Fruit fly (Drosophila melanogaster) whole organism, embryonic: ENCODE results near the gene barr.

Source experiments
- Awh ChIP-seq: fragments of 200-800 bp; sonication (Bioruptor generic); IDR thresholded peaks from 2 replicates; pipeline ENCODE4, ENCODE4 v1.3.6; 2022; ENCODE audit warnings: missing biosample characterization, missing genetic modification characterization
- Bteb2 ChIP-seq: fragments of 200-800 bp; sonication (Bioruptor generic); optimal IDR thresholded peaks from 2 replicates; lab custom pipeline; 2016; ENCODE audit warnings: missing biosample characterization, missing genetic modification characterization
- CG10543 ChIP-seq: fragments of 200-800 bp; sonication (Bioruptor generic); optimal IDR thresholded peaks from 3 replicates; lab custom pipeline; 2017; ENCODE audit warnings: missing biosample characterization, mild to moderate bottlenecking, missing genetic modification characterization, moderate library complexity
- CG10654 ChIP-seq: fragments of 200-800 bp; sonication (Bioruptor generic); optimal IDR thresholded peaks from 2 replicates; lab custom pipeline; 2016; ENCODE audit warnings: missing biosample characterization, missing genetic modification characterization
- CG11247 ChIP-seq: fragments of 200-800 bp; sonication (Bioruptor generic); IDR thresholded peaks from 2 replicates; pipeline ENCODE4 v1.3.6; 2022; ENCODE audit warnings: missing biosample characterization, missing genetic modification characterization
- CG12104 ChIP-seq: fragments of 200-800 bp; sonication (Bioruptor generic); optimal IDR thresholded peaks from 3 replicates; lab custom pipeline; 2016; ENCODE audit warnings: missing biosample characterization, missing genetic modification characterization
- CG1233 ChIP-seq: fragments of 200-800 bp; sonication (Bioruptor generic); optimal IDR thresholded peaks from 4 replicates; lab custom pipeline; 2018; ENCODE audit warnings: missing biosample characterization, mild to moderate bottlenecking, missing genetic modification characterization
- CG12769 ChIP-seq: fragments of 200-800 bp; sonication (Bioruptor generic); optimal IDR thresholded peaks from 2 replicates; lab custom pipeline; 2019; ENCODE audit warnings: missing biosample characterization, mild to moderate bottlenecking, missing genetic modification characterization, moderate library complexity
- CG14667 ChIP-seq: fragments of 200-800 bp; sonication (Bioruptor generic); IDR thresholded peaks from 2 replicates; pipeline ENCODE4 v1.3.6; 2022; ENCODE audit warnings: missing biosample characterization, missing genetic modification characterization
- CG14860 ChIP-seq: fragments of 200-800 bp; sonication (Bioruptor generic); IDR thresholded peaks from 3 replicates; pipeline ENCODE4 v1.3.6; 2022; ENCODE audit warnings: missing biosample characterization, missing genetic modification characterization; ENCODE audit not compliant: partially characterized antibody
- CG14965 ChIP-seq: fragments of 200-800 bp; sonication (Bioruptor generic); optimal IDR thresholded peaks from 2 replicates; lab custom pipeline; 2016; ENCODE audit warnings: missing biosample characterization, missing genetic modification characterization, borderline replicate concordance
- CG15011 ChIP-seq: fragments of 200-800 bp; sonication (Bioruptor generic); optimal IDR thresholded peaks from 3 replicates; lab custom pipeline; 2018; ENCODE audit warnings: missing biosample characterization, mild to moderate bottlenecking, missing genetic modification characterization
- CG15479 ChIP-seq: fragments of 200-800 bp; sonication (Bioruptor generic); optimal IDR thresholded peaks from 3 replicates; lab custom pipeline; 2019; ENCODE audit warnings: missing biosample characterization, mild to moderate bottlenecking, missing genetic modification characterization, moderate library complexity
- CG15514 ChIP-seq: fragments of 200-800 bp; sonication (Bioruptor generic); optimal IDR thresholded peaks from 3 replicates; lab custom pipeline; 2017; ENCODE audit warnings: missing biosample characterization, missing genetic modification characterization, mild to moderate bottlenecking, moderate library complexity, missing genetic modification reagents
- CG17361 ChIP-seq: fragments of 200-800 bp; sonication (Bioruptor generic); IDR thresholded peaks from 3 replicates; pipeline ENCODE4 v1.3.6; 2022; ENCODE audit warnings: missing biosample characterization, missing genetic modification characterization
- CG17385 ChIP-seq: fragments of 200-800 bp; sonication (Bioruptor generic); optimal IDR thresholded peaks from 3 replicates; lab custom pipeline; 2018; ENCODE audit warnings: missing biosample characterization, mild to moderate bottlenecking, missing genetic modification characterization
- CG17829 ChIP-seq: fragments of 200-800 bp; optimal IDR thresholded peaks from 2 replicates; lab custom pipeline; 2019; ENCODE audit warnings: missing biosample characterization, mild to moderate bottlenecking, missing genetic modification characterization, moderate library complexity
- CG2678 ChIP-seq: fragments of 200-800 bp; sonication (Bioruptor generic); optimal IDR thresholded peaks from 3 replicates; lab custom pipeline; 2019; ENCODE audit warnings: missing biosample characterization, mild to moderate bottlenecking, missing genetic modification characterization, moderate library complexity
- CG30403 ChIP-seq: fragments of 200-800 bp; sonication (Bioruptor generic); optimal IDR thresholded peaks from 3 replicates; lab custom pipeline; 2016; ENCODE audit warnings: missing biosample characterization, missing genetic modification characterization
- CG42726 ChIP-seq: fragments of 200-800 bp; sonication (Bioruptor generic); IDR thresholded peaks from 2 replicates; pipeline ENCODE4 v1.3.6; 2022; ENCODE audit warnings: missing biosample characterization, missing genetic modification characterization; ENCODE audit not compliant: partially characterized antibody
- CG6654 ChIP-seq: fragments of 200-800 bp; sonication (Bioruptor generic); optimal IDR thresholded peaks from 2 replicates; lab custom pipeline; 2017; ENCODE audit warnings: missing biosample characterization, mild to moderate bottlenecking, missing genetic modification characterization
- CG6683 ChIP-seq: fragments of 200-800 bp; sonication (Bioruptor generic); optimal IDR thresholded peaks from 2 replicates; lab custom pipeline; 2017; ENCODE audit warnings: missing biosample characterization, mild to moderate bottlenecking, missing genetic modification characterization, missing genetic modification reagents
- CG7839 ChIP-seq: fragments of 200-800 bp; sonication (Bioruptor generic); optimal IDR thresholded peaks from 3 replicates; lab custom pipeline; 2018; ENCODE audit warnings: missing biosample characterization, mild to moderate bottlenecking, missing genetic modification characterization, moderate library complexity
- CG9876 ChIP-seq: fragments of 200-800 bp; sonication (Bioruptor generic); optimal IDR thresholded peaks from 2 replicates; lab custom pipeline; 2016; ENCODE audit warnings: missing biosample characterization, missing genetic modification characterization
- Dip3 ChIP-seq: fragments of 200-800 bp; sonication (Bioruptor generic); optimal IDR thresholded peaks from 3 replicates; lab custom pipeline; 2016; ENCODE audit warnings: missing biosample characterization, missing genetic modification characterization
- Doc3 ChIP-seq: fragments of 200-800 bp; sonication (Bioruptor generic); IDR thresholded peaks from 3 replicates; pipeline ENCODE4 v1.3.6; 2022; ENCODE audit warnings: missing biosample characterization, missing genetic modification characterization; ENCODE audit not compliant: partially characterized antibody
- Fer2 ChIP-seq: fragments of 200-800 bp; sonication (Bioruptor generic); optimal IDR thresholded peaks from 2 replicates; lab custom pipeline; 2018; ENCODE audit warnings: missing biosample characterization, mild to moderate bottlenecking, missing genetic modification characterization, moderate library complexity
- Gug ChIP-seq: fragments of 200-800 bp; sonication (Bioruptor generic); IDR thresholded peaks from 4 replicates; pipeline ENCODE4 v1.3.6; 2022; ENCODE audit warnings: missing biosample characterization, missing genetic modification characterization
- Lpt ChIP-seq: fragments of >200 bp; optimal IDR thresholded peaks from 2 replicates; lab custom pipeline; 2018; ENCODE audit warnings: missing biosample characterization, missing genetic modification characterization
- MESR4 ChIP-seq: fragments of 200-800 bp; sonication (Bioruptor generic); optimal IDR thresholded peaks from 2 replicates; lab custom pipeline; 2018; ENCODE audit warnings: missing biosample characterization, mild to moderate bottlenecking, missing genetic modification characterization, moderate library complexity
- Ptx1 ChIP-seq: fragments of 200-800 bp; sonication (Bioruptor generic); IDR thresholded peaks from 2 replicates; pipeline ENCODE4 v1.3.6; 2022; ENCODE audit warnings: missing biosample characterization, missing genetic modification characterization
- Trl ChIP-seq, 3 experiments: fragments of >200 bp in 2 of 3; fragments of 200-800 bp in 1 of 3; sonication (Bioruptor generic) in 1 of 3; optimal IDR thresholded peaks; 2 replicates in 1 of 3; 3 replicates in 2 of 3; lab custom pipeline; 2016 to 2017; ENCODE audit warnings: missing biosample characterization in 1 of 3, missing genetic modification characterization in 1 of 3
- bcd ChIP-seq: fragments of 200-800 bp; sonication (Bioruptor generic); optimal IDR thresholded peaks from 2 replicates; lab custom pipeline; 2017; ENCODE audit warnings: missing biosample characterization, mild to moderate bottlenecking, missing genetic modification characterization
- ci ChIP-seq: fragments of 200-800 bp; sonication (Bioruptor generic); IDR thresholded peaks from 3 replicates; pipeline ENCODE4 v1.3.6; 2022; ENCODE audit warnings: missing biosample characterization, missing genetic modification characterization
- croc ChIP-seq: fragments of 200-800 bp; sonication (Bioruptor generic); conservative IDR thresholded peaks from 3 replicates; pipeline ENCODE4 v1.3.6; 2022; ENCODE audit warnings: missing biosample characterization, missing genetic modification characterization
- disco-r ChIP-seq: fragments of 200-800 bp; sonication (Bioruptor generic); optimal IDR thresholded peaks from 2 replicates; lab custom pipeline; 2016; ENCODE audit warnings: missing biosample characterization, missing genetic modification characterization
- eve ChIP-seq, 2 experiments: fragments of >200 bp; optimal IDR thresholded peaks; 2 replicates each; lab custom pipeline; 2017; ENCODE audit warnings: missing biosample characterization in 2 of 2, missing genetic modification characterization in 2 of 2
- fd3F ChIP-seq: fragments of 200-800 bp; sonication (Bioruptor generic); optimal IDR thresholded peaks from 2 replicates; lab custom pipeline; 2018; ENCODE audit warnings: missing biosample characterization, mild to moderate bottlenecking, missing genetic modification characterization, moderate library complexity
- hkb ChIP-seq, 2 experiments: fragments of 200-800 bp in 1 of 2; fragments of >200 bp in 1 of 2; sonication (Bioruptor generic) in 1 of 2; IDR thresholded peaks in 1 of 2; optimal IDR thresholded peaks in 1 of 2; 2 replicates each; pipeline versions ENCODE4 v1.3.6 to Lab custom; 2017 to 2022; ENCODE audit warnings: missing biosample characterization in 1 of 2, missing genetic modification characterization in 1 of 2
- jing ChIP-seq: fragments of 200-800 bp; sonication (Bioruptor generic); optimal IDR thresholded peaks from 2 replicates; lab custom pipeline; 2018; ENCODE audit warnings: missing biosample characterization, mild to moderate bottlenecking, missing genetic modification characterization
- kay ChIP-seq: fragments of 200-800 bp; sonication (Bioruptor generic); optimal IDR thresholded peaks from 2 replicates; lab custom pipeline; 2016; ENCODE audit warnings: missing biosample characterization, missing genetic modification characterization
- luna ChIP-seq: fragments of 200-800 bp; sonication (Bioruptor generic); optimal IDR thresholded peaks from 2 replicates; lab custom pipeline; 2016; ENCODE audit warnings: missing biosample characterization, missing genetic modification characterization
- mld ChIP-seq: fragments of 200-800 bp; sonication (Bioruptor generic); IDR thresholded peaks from 3 replicates; pipeline ENCODE4 v1.3.6; 2022; ENCODE audit warnings: missing biosample characterization, missing genetic modification characterization; ENCODE audit not compliant: partially characterized antibody
- onecut ChIP-seq: fragments of 200-800 bp; sonication (Bioruptor generic); IDR thresholded peaks from 2 replicates; pipeline ENCODE4 v1.3.6; 2022; ENCODE audit warnings: missing biosample characterization, missing genetic modification characterization
- pita ChIP-seq: fragments of 200-800 bp; sonication (Bioruptor generic); optimal IDR thresholded peaks from 2 replicates; lab custom pipeline; 2017; ENCODE audit warnings: missing biosample characterization, mild to moderate bottlenecking, missing genetic modification characterization
- pum ChIP-seq: fragments of 200-800 bp; sonication (Bioruptor generic); optimal IDR thresholded peaks from 2 replicates; lab custom pipeline; 2016; ENCODE audit warnings: missing biosample characterization, missing genetic modification characterization
- row ChIP-seq: fragments of 200-800 bp; sonication (Bioruptor generic); IDR thresholded peaks from 3 replicates; pipeline ENCODE4 v1.3.6; 2022; ENCODE audit warnings: missing biosample characterization, missing genetic modification characterization
- sug ChIP-seq: fragments of 200-800 bp; optimal IDR thresholded peaks from 2 replicates; lab custom pipeline; 2019; ENCODE audit warnings: missing biosample characterization, mild to moderate bottlenecking, missing genetic modification characterization, moderate library complexity
- tgo ChIP-seq: fragments of 200-800 bp; sonication (Bioruptor generic); IDR thresholded peaks from 3 replicates; pipeline ENCODE4 v1.3.6; 2022; ENCODE audit warnings: missing biosample characterization, missing genetic modification characterization

Gene barr

DNA sequence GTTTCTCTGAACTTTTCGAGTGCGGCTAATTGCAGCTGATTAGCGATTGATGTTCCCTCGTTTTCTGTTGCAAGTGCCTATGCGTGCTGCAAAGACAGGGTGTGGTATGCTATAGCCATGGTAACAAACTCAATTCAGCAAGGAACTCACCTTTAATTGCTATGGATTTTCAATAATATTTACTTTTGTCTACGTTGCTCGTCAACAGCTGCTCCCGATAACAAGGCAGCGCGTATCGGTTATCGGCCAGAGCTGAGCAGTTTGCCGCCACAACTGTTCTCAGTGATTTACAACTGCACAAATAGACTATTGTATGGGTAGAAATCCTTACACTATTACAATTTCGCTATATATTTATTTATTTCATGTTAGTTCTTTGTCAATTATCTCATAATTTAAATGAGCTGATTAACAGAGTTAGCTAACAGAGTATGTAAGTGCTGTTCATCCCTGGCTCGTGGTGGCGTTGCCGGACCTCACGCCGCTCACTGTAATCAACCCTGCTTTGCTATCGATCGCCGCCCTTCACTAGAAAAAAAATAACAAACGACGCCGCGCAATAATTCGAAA is 14.1 kb upstream of the barr start, which contains the start of the genes pr and neb:
Gene pr, minus strand, starts transcription at position 225 of the 570 bp plus-strand sequence.
Gene neb, plus strand, starts transcription at position 524 of the 570 bp plus-strand sequence.
- TF ChIP-seq tgo (GFP tag; lab: Robert Waterston, UW): peak; percentile 56
- peak; percentile 70 for TF ChIP-seq Ptx1 (GFP tag; lab: Robert Waterston, UW)
- no peak for TF ChIP-seq jing
- TF ChIP-seq CG9876: peak; percentile 16
- no peak; the same call in 2 of the 3 replicates for TF ChIP-seq CG14860 (GFP tag; lab: Robert Waterston, UW)
- TF ChIP-seq CG15479 (GFP tag; lab: Kevin White, UChicago): no peak
- TF ChIP-seq CG10654 (GFP tag; lab: Kevin White, UChicago): peak; percentile 30
- peak; percentile 33 for TF ChIP-seq Bteb2 (GFP tag; lab: Kevin White, UChicago)
- TF ChIP-seq CG30403: peak; percentile 74
- TF ChIP-seq Lpt (GFP tag; lab: Kevin White, UChicago): no peak
- no peak for TF ChIP-seq Gug
- TF ChIP-seq CG17385: peak; percentile 30
- peak; percentile 54 for TF ChIP-seq onecut (GFP tag; lab: Robert Waterston, UW)
- no peak for TF ChIP-seq CG10543 (GFP tag; lab: Kevin White, UChicago)
- TF ChIP-seq Trl (optimal IDR thresholded peaks at IDR 0.05; lab: Kevin White, UChicago): no peak
- no peak for TF ChIP-seq Trl (GFP tag; optimal IDR thresholded peaks at IDR 0.05; lab: Kevin White, UChicago)
- TF ChIP-seq MESR4: peak; percentile 49
- 0 out of 3 replicates have a peak, but pooled peaks have one; percentile 40 for TF ChIP-seq Doc3 (GFP tag; lab: Robert Waterston, UW)
- TF ChIP-seq bcd (GFP tag; lab: Kevin White, UChicago): peak; percentile 32
- peak; percentile 8 for TF ChIP-seq fd3F (GFP tag; lab: Kevin White, UChicago)
- peak; percentile 70 for TF ChIP-seq CG12769 (tag; lab: Kevin White, UChicago)
- TF ChIP-seq sug (tag; lab: Kevin White, UChicago): peak; percentile 73
- TF ChIP-seq mld (GFP tag; lab: Robert Waterston, UW): no peak
- peak; percentile 16 for TF ChIP-seq disco-r (GFP tag; lab: Kevin White, UChicago)
- no peak for TF ChIP-seq CG14667
- no peak for TF ChIP-seq CG15011 (GFP tag; lab: Kevin White, UChicago)
- TF ChIP-seq Awh: no peak
- TF ChIP-seq kay (GFP tag; lab: Kevin White, UChicago): no peak
- TF ChIP-seq CG2678: peak; percentile 20
- TF ChIP-seq CG11247: peak; percentile 60; the same call in 1 of the 2 replicates
- 0 out of 3 replicates have a peak, but pooled peaks have one; percentile 36 for TF ChIP-seq CG17361 (GFP tag; lab: Robert Waterston, UW)
- no peak for TF ChIP-seq CG14965 (GFP tag; lab: Kevin White, UChicago)
- TF ChIP-seq CG12104 (GFP tag; lab: Kevin White, UChicago): peak; percentile 67
- TF ChIP-seq CG6654 (GFP tag; lab: Kevin White, UChicago): no peak
- TF ChIP-seq CG1233 (GFP tag; lab: Kevin White, UChicago): no peak
- TF ChIP-seq Fer2: no peak
- no peak for TF ChIP-seq CG6683 (GFP tag; lab: Kevin White, UChicago)
- no peak for TF ChIP-seq croc (GFP tag; lab: Robert Waterston, UW)
- peak; percentile 58 for TF ChIP-seq hkb (optimal IDR thresholded peaks at IDR 0.05; lab: Kevin White, UChicago)
- peak; percentile 82 for TF ChIP-seq hkb (GFP tag; IDR thresholded peaks at IDR 0.05; lab: Robert Waterston, UW)
- TF ChIP-seq CG7839 (tag; lab: Kevin White, UChicago): peak; percentile 71
- peak in 1 of 2 experiments; percentile 2 for TF ChIP-seq eve (GFP tag; optimal IDR thresholded peaks at IDR 0.05; lab: Kevin White, UChicago)
- TF ChIP-seq luna (GFP tag; lab: Kevin White, UChicago): no peak
- TF ChIP-seq row (GFP tag; lab: Robert Waterston, UW): peak; percentile 83
- TF ChIP-seq CG42726 (GFP tag; lab: Robert Waterston, UW): no peak
- TF ChIP-seq Dip3 (GFP tag; lab: Kevin White, UChicago): peak; percentile 24
- TF ChIP-seq pita (GFP tag; lab: Kevin White, UChicago): no peak
- peak; percentile 73 for TF ChIP-seq ci (GFP tag; lab: Robert Waterston, UW)
- no peak for TF ChIP-seq pum
- TF ChIP-seq CG17829 (tag; lab: Kevin White, UChicago): peak; percentile 35
- peak; percentile 98 for TF ChIP-seq CG15514 (GFP tag; lab: Kevin White, UChicago)
